Fruit fly (Drosophila melanogaster): Measurements from ENCODE around the gene Moca-cyp.

dm6 chr3R:28326150-28326965 is 13.8 kb upstream of the Moca-cyp start:
- TF ChIP-seq psq (GFP tag; optimal IDR thresholded peaks at IDR 0.05) (peak; percentile 100), sage (GFP tag; optimal IDR thresholded peaks at IDR 0.05) (peak; percentile 99), Hr78 (GFP tag; optimal IDR thresholded peaks at IDR 0.05) (no peak), ey (GFP tag; optimal IDR thresholded peaks at IDR 0.05) (peak; percentile 100), brk (GFP tag; optimal IDR thresholded peaks at IDR 0.05) (peak; percentile 98), fru (GFP tag; optimal IDR thresholded peaks at IDR 0.05) (peak; percentile 100), Vsx2 (GFP tag; optimal IDR thresholded peaks at IDR 0.05; ENCODE audit: partially characterized antibody) (peak; percentile 51), h (GFP tag; optimal IDR thresholded peaks at IDR 0.05) (peak; percentile 100), CG9705 (GFP tag; optimal IDR thresholded peaks at IDR 0.05) (peak; percentile 99), pan (optimal IDR thresholded peaks at IDR 0.05) (no peak)
